Worm (Caenorhabditis elegans) whole organism, early embryonic: ENCODE measurements around the gene D2062.1.
"Not testable (repeated sequence)": the region's sequence is repeated elsewhere in the genome, so short reads cannot be mapped to it uniquely, and the experiment has no call there.

Source experiments
- B0310.2 ChIP-seq: sonication (generic microtip); optimal IDR thresholded peaks from 2 replicates; lab custom pipeline; 2016; ENCODE audit warnings: mild to moderate bottlenecking, missing genetic modification characterization, missing compliant biosample characterization
- F13C5.2 ChIP-seq: sonication (generic microtip); optimal IDR thresholded peaks from 2 replicates; lab custom pipeline; 2017; ENCODE audit warnings: mild to moderate bottlenecking, missing genetic modification characterization, inconsistent platforms, missing compliant biosample characterization
- aly-1 ChIP-seq: sonication (generic microtip); optimal IDR thresholded peaks from 2 replicates; lab custom pipeline; 2016; ENCODE audit warnings: missing genetic modification characterization, missing compliant biosample characterization
- ama-1 ChIP-seq: fragments of 150-350 bp; optimal IDR thresholded peaks from 2 replicates; lab custom pipeline; 2014
- ceh-13 ChIP-seq: fragments of 200-800 bp; sonication (Bioruptor generic); optimal IDR thresholded peaks from 2 replicates; lab custom pipeline; 2018; ENCODE audit warnings: mild to moderate bottlenecking, missing genetic modification characterization, missing compliant biosample characterization
- ceh-36 ChIP-seq: sonication (generic microtip); optimal IDR thresholded peaks from 2 replicates; lab custom pipeline; 2016; ENCODE audit warnings: missing genetic modification characterization, inconsistent platforms, missing compliant biosample characterization
- ets-7 ChIP-seq: sonication (generic microtip); optimal IDR thresholded peaks from 2 replicates; lab custom pipeline; 2016; ENCODE audit warnings: missing genotype, missing genetic modification characterization, missing compliant biosample characterization
- flt-1 ChIP-seq: fragments of 200-800 bp; sonication (Bioruptor generic); IDR thresholded peaks from 2 replicates; pipeline ENCODE4 v1.3.6; 2022; ENCODE audit warnings: missing genetic modification characterization, missing compliant biosample characterization
- hmbx-1 ChIP-seq: sonication (generic microtip); optimal IDR thresholded peaks from 2 replicates; lab custom pipeline; 2016; ENCODE audit warnings: mild to moderate bottlenecking, missing genetic modification characterization, missing compliant biosample characterization
- hmg-4 ChIP-seq: fragments of 200-800 bp; sonication (Bioruptor generic); optimal IDR thresholded peaks from 2 replicates; lab custom pipeline; 2018; ENCODE audit warnings: mild to moderate bottlenecking, missing genetic modification characterization, missing compliant biosample characterization
- hnd-1 ChIP-seq: sonication (generic microtip); optimal IDR thresholded peaks from 2 replicates; lab custom pipeline; 2016; ENCODE audit warnings: missing genetic modification characterization, missing compliant biosample characterization
- pes-1 ChIP-seq: fragments of 200-800 bp; sonication (Bioruptor generic); IDR thresholded peaks from 2 replicates; pipeline ENCODE4 v1.3.6; 2022; ENCODE audit warnings: missing genetic modification reagents, missing genetic modification characterization, missing compliant biosample characterization
- scrt-1 ChIP-seq: fragments of 200-800 bp; sonication (Bioruptor generic); IDR thresholded peaks from 2 replicates; pipeline ENCODE4 v1.3.6; 2022; ENCODE audit warnings: missing genetic modification characterization, missing compliant biosample characterization
- sea-1 ChIP-seq: fragments of 200-800 bp; sonication (Bioruptor generic); conservative IDR thresholded peaks from 2 replicates; pipeline ENCODE4 v1.3.6; 2022; ENCODE audit warnings: missing genetic modification characterization, missing compliant biosample characterization
- tbx-11 ChIP-seq: fragments of 200-800 bp; sonication (Bioruptor generic); IDR thresholded peaks from 2 replicates; pipeline ENCODE4 v1.3.6; 2022; ENCODE audit warnings: missing genetic modification characterization, missing compliant biosample characterization
- tbx-37 ChIP-seq: fragments of 200-800 bp; sonication (Bioruptor generic); conservative IDR thresholded peaks from 2 replicates; pipeline ENCODE4 v1.3.6; 2022; ENCODE audit warnings: missing genetic modification reagents, missing genetic modification characterization, missing compliant biosample characterization
- tra-4 ChIP-seq: sonication (generic microtip); optimal IDR thresholded peaks from 2 replicates; lab custom pipeline; 2017; ENCODE audit warnings: missing genetic modification characterization, missing compliant biosample characterization

Gene D2062.1

DNA sequence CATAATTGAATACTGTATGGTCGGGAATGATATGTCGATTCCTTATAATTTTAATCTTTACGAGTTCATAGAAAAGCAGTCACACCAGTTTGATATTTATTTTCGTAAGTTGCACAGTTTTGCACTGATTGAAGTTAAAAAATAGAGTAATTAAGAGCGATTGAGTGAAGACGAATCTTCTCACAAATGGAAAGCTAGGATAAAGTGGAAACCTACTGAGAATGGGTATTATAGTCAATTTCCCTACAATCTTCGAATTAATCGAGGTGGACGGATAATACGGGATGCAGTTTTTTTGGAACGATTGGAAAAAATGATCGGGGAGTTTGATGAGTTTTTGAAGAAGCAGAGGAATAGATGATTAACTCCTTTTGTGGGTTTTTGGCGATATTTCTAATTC lies 9.7 kb downstream of the D2062.1 start, which contains the start of gene F22E5.23:
TSS of gene F22E5.23 (plus strand) at position 301 of the 400 bp plus-strand sequence.
- no peak for TF ChIP-seq pes-1 (GFP tag; lab: Robert Waterston, UW)
- TF ChIP-seq sea-1, result no peak
- TF ChIP-seq tbx-37, result no peak
- TF ChIP-seq hnd-1 (tag; lab: Kevin White, UChicago), result no peak
- no peak for TF ChIP-seq flt-1 (GFP tag; lab: Robert Waterston, UW)
- TF ChIP-seq tra-4 (tag; lab: Kevin White, UChicago), result no peak
- no peak for TF ChIP-seq hmg-4
- no peak for TF ChIP-seq ceh-13 (GFP tag; lab: Kevin White, UChicago)
- no peak for TF ChIP-seq hmbx-1 (tag; lab: Kevin White, UChicago)
- TF ChIP-seq scrt-1, result no peak
- no peak for TF ChIP-seq B0310.2 (tag; lab: Kevin White, UChicago)
- TF ChIP-seq F13C5.2 (tag; lab: Kevin White, UChicago), result no peak
- TF ChIP-seq aly-1 (tag; lab: Kevin White, UChicago), result no peak
- no peak for TF ChIP-seq tbx-11 (GFP tag; lab: Robert Waterston, UW)
- no peak for TF ChIP-seq ceh-36 (tag; lab: Kevin White, UChicago)
- no peak for TF ChIP-seq ama-1 (lab: Kevin White, UChicago)
- no peak for TF ChIP-seq ets-7

DNA sequence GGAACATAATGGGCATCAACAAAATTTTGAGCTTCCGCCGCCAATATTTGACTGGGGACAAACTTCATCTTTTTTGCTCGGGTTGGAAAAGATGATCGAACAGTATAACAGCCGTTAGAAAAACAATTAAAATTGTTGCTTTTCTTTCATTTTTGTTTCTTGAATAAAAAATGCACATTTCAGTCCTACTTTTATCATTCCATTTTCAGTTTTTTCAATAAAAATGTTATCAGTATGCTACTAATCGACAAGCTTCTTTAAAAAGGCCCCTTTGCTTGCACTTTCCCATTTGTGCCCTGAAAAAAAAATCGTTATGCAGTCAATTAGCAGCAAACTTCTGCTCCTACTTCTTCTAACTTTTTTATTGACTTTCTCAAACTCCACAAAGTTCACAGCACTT lies 10.5 kb downstream of the D2062.1 start, which contains the start of gene F22E5.7:
TSS of gene F22E5.7 (plus strand) at position 301 of the 400 bp plus-strand sequence.
- TF ChIP-seq tra-4 (tag; lab: Kevin White, UChicago), result no peak
- TF ChIP-seq flt-1 (GFP tag; lab: Robert Waterston, UW), result no peak
- no peak for TF ChIP-seq tbx-11 (GFP tag; lab: Robert Waterston, UW)
- no peak for TF ChIP-seq hnd-1 (tag; lab: Kevin White, UChicago)
- TF ChIP-seq F13C5.2 (tag; lab: Kevin White, UChicago), result no peak
- no peak for TF ChIP-seq tbx-37
- no peak for TF ChIP-seq ceh-36 (tag; lab: Kevin White, UChicago)
- no peak for TF ChIP-seq pes-1 (GFP tag; lab: Robert Waterston, UW)
- TF ChIP-seq ama-1 (lab: Kevin White, UChicago), result no peak
- no peak for TF ChIP-seq hmbx-1 (tag; lab: Kevin White, UChicago)
- TF ChIP-seq ets-7, result no peak
- TF ChIP-seq aly-1 (tag; lab: Kevin White, UChicago), result no peak
- no peak for TF ChIP-seq sea-1
- TF ChIP-seq B0310.2 (tag; lab: Kevin White, UChicago), result no peak
- TF ChIP-seq scrt-1, result no peak
- TF ChIP-seq hmg-4, result no peak
- no peak for TF ChIP-seq ceh-13 (GFP tag; lab: Kevin White, UChicago)

DNA sequence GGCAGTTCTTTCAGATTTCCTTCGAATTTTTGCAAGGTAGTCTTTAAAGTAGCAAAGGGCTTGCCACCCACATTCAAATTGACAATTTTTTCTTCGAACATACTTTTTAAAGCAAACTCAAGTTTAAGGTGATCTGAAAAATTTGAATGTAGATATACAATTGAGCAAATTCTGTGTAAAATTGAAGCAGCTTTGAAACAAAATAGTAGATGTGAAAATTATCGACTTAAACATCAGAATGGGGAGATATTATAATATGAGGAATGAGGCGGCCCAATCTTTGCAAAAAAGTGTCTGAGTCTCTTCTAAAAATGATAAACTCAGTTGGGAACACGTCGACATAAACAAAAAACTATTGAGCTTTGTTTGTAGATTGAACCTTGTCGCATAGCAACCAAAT lies 13.2 kb downstream of the D2062.1 start, which contains the start of gene F22E5.11:
TSS of gene F22E5.11 (minus strand) at position 101 of the 400 bp plus-strand sequence.
- TF ChIP-seq pes-1 (GFP tag; lab: Robert Waterston, UW), result no peak
- no peak for TF ChIP-seq ceh-13 (GFP tag; lab: Kevin White, UChicago)
- no peak for TF ChIP-seq aly-1 (tag; lab: Kevin White, UChicago)
- TF ChIP-seq hmg-4, result no peak
- TF ChIP-seq tra-4 (tag; lab: Kevin White, UChicago), result no peak
- no peak for TF ChIP-seq B0310.2 (tag; lab: Kevin White, UChicago)
- TF ChIP-seq scrt-1, result no peak
- TF ChIP-seq sea-1, result no peak
- no peak for TF ChIP-seq ceh-36 (tag; lab: Kevin White, UChicago)
- TF ChIP-seq tbx-11 (GFP tag; lab: Robert Waterston, UW), result no peak
- no peak for TF ChIP-seq ama-1 (lab: Kevin White, UChicago)
- TF ChIP-seq hnd-1 (tag; lab: Kevin White, UChicago), result no peak

DNA sequence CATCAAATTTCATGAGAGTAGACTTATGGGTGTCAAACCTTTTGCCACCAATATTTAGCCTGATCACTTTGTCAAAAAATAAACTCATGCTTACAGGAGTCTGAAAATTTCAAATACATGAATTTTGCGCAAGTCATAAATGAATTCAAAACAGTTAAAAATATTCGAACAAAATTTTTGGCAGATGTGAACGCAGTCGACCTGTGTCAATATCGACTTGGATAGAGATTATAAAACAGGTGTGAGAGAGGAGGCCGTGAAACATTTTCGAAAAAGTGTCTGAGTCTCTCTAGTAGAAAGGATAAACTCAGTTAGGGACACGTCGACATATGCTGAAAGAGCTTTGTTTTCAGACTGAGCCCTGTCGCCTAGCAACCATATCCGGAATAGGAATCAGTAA lies 15.5 kb downstream of the D2062.1 start, which contains the start of gene F22E5.12:
TSS of gene F22E5.12 (minus strand) at position 101 of the 400 bp plus-strand sequence.
- TF ChIP-seq aly-1 (tag; lab: Kevin White, UChicago); scrt-1; pes-1 (GFP tag; lab: Robert Waterston, UW): not testable (repeated sequence)

DNA sequence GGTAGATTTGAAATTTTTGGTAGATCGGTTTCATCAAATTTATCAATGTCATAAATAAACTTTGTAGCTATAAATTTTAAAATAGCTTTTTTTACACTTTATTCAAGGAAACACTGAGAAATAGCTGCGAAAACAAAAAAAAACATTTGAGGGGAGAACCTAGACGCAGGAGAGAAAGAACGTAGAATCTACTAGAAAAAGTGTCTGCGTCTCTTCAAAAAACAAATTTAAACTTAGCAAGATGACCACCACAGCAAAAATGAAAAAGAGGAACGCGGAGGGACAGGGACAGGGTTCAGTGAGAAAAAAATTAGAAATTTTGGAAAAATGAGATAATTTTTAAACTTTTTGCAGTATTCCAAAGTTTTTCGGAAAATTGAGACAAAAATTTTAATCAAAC lies 17.7 kb downstream of the D2062.1 start:
- no peak for TF ChIP-seq tbx-37
- TF ChIP-seq tra-4 (tag; lab: Kevin White, UChicago), result no peak
- no peak for TF ChIP-seq ama-1 (lab: Kevin White, UChicago)
- TF ChIP-seq aly-1 (tag; lab: Kevin White, UChicago), result no peak
- no peak for TF ChIP-seq sea-1
- no peak for TF ChIP-seq ceh-13 (GFP tag; lab: Kevin White, UChicago)
- no peak for TF ChIP-seq F13C5.2 (tag; lab: Kevin White, UChicago)
- no peak for TF ChIP-seq tbx-11 (GFP tag; lab: Robert Waterston, UW)
- no peak for TF ChIP-seq hmg-4
- TF ChIP-seq scrt-1, result no peak
- no peak for TF ChIP-seq flt-1 (GFP tag; lab: Robert Waterston, UW)
- TF ChIP-seq hmbx-1 (tag; lab: Kevin White, UChicago), result no peak
- TF ChIP-seq hnd-1 (tag; lab: Kevin White, UChicago), result no peak
- TF ChIP-seq pes-1 (GFP tag; lab: Robert Waterston, UW), result no peak
- no peak for TF ChIP-seq ceh-36 (tag; lab: Kevin White, UChicago)
- no peak for TF ChIP-seq B0310.2 (tag; lab: Kevin White, UChicago)
- no peak for TF ChIP-seq ets-7

DNA sequence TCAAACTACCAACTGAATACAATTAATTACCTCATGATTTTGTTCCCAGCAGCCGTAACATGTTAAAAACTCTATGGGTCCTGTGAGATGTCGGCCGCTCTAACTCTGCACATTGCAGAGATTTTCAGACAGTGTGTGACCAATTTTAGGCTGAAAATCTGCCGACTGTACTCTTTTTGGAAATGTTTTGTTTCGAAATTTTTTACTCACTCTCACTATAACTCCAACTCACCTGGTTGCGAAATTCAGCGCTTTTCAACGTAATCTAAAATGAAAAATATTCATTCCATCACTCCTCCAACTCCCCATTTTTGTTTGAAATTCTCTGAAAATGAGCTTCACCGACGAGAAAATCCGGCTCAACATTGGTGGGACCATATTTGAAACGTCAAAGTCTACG lies 18.3 kb downstream of the D2062.1 start, which contains the start of the genes F22E5.13 and F22E5.6:
TSS of gene F22E5.13 (minus strand) at position 101 of the 400 bp plus-strand sequence.
TSS of gene F22E5.6 (plus strand) at position 297 of the 400 bp plus-strand sequence.
- TF ChIP-seq ets-7 (no peak), aly-1 (tag; lab: Kevin White, UChicago) (no peak), scrt-1 (no peak), hmbx-1 (tag; lab: Kevin White, UChicago) (no peak), tra-4 (tag; lab: Kevin White, UChicago) (no peak), tbx-11 (GFP tag; lab: Robert Waterston, UW) (no peak), ama-1 (lab: Kevin White, UChicago) (no peak), ceh-13 (GFP tag; lab: Kevin White, UChicago) (no peak), tbx-37 (no peak), pes-1 (GFP tag; lab: Robert Waterston, UW) (no peak)

DNA sequence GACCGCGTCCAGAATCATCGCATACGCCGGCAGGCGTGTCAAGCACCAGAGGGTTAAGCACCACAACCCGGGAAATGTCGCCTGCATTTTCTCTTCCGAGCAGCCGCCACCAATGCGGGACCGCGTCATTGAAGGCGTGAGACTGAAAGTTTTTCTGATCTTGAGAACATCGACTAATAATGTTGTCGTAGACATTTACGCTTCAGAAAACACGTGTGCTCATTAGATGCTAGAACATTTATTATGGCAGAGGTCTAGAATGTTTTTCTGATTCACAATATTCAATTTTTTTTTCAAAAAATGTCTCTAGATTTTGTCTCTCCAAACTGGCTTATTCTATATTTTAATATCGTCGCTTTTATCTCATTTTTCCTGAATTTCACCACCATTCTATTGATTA lies 25.3 kb downstream of the D2062.1 start, which contains the start of gene sri-47:
TSS of gene sri-47 (plus strand) at position 301 of the 400 bp plus-strand sequence.
- TF ChIP-seq F13C5.2 (tag; lab: Kevin White, UChicago), result no peak
- TF ChIP-seq scrt-1, result no peak
- no peak for TF ChIP-seq hmbx-1 (tag; lab: Kevin White, UChicago)
- no peak for TF ChIP-seq tbx-11 (GFP tag; lab: Robert Waterston, UW)
- TF ChIP-seq tra-4 (tag; lab: Kevin White, UChicago), result no peak
- no peak for TF ChIP-seq ceh-36 (tag; lab: Kevin White, UChicago)
- TF ChIP-seq ets-7, result no peak
- TF ChIP-seq hmg-4, result no peak
- TF ChIP-seq tbx-37, result no peak
- no peak for TF ChIP-seq ama-1 (lab: Kevin White, UChicago)
- no peak for TF ChIP-seq ceh-13 (GFP tag; lab: Kevin White, UChicago)
- TF ChIP-seq flt-1 (GFP tag; lab: Robert Waterston, UW), result no peak
- TF ChIP-seq pes-1 (GFP tag; lab: Robert Waterston, UW), result no peak
- TF ChIP-seq B0310.2 (tag; lab: Kevin White, UChicago), result no peak
- no peak for TF ChIP-seq hnd-1 (tag; lab: Kevin White, UChicago)
